Fruit fly (Drosophila melanogaster): ENCODE measurements around the gene COX4.

DNA sequence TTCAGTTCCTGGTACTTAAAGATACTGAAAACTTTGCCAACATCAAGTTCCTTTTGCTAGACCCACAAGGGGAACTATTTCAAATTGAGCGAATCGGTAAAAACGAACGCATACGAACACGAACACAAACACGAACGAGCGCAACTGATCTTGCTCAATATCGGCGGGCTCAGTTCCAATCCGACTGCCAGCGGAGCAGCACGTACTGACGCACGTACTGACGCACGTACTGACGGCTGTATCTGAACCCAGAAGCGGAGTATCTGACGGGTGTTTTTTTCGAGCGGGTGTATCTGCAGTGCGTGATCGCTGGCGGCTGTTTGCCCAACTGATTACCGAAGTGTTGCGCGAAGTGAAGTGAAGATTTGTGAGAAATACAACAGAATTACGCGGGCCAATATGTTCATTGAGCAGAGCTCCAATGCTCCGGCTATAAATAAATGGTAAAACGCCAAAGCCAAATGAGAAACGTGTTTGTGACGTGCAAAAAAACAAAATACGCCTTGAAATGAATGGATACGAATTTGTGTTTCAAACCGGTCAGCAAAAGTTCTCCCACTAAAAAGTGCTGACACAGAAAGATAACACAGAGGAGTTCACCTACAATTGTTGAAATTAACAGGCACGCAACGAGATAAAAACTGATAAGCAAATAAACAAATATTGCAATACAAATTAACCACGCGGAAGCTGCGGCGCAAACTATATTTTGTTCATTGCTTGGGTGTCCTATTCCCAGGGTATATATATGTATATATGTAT lies 23.2 kb upstream of the COX4 start:
- TF ChIP-seq CG14710 (tag; optimal IDR thresholded peaks at IDR 0.05) = no peak
- TF ChIP-seq Hr51 (GFP tag; optimal IDR thresholded peaks at IDR 0.05) = no peak
- TF ChIP-seq CG8478 (optimal IDR thresholded peaks at IDR 0.05) = no peak
- TF ChIP-seq CG12744 (GFP tag; optimal IDR thresholded peaks at IDR 0.05) = no peak
- TF ChIP-seq Atf3 (GFP tag; optimal IDR thresholded peaks at IDR 0.05) = no peak
- peak; percentile 61; the same call in 1 of the 2 replicates for TF ChIP-seq ato (GFP tag; IDR thresholded peaks at IDR 0.05; ENCODE audit: partially characterized antibody)
